Worm (Caenorhabditis elegans): Measurements from ENCODE around the gene C10A4.2.

- no peak for TF ChIP-seq him-1 (tag; optimal IDR thresholded peaks at IDR 0.05)
- no peak for TF ChIP-seq dao-5 (tag; optimal IDR thresholded peaks at IDR 0.05)
- TF ChIP-seq W03F9.2 (tag; optimal IDR thresholded peaks at IDR 0.05), result no peak
Measured at ce11 chrX:7446485-7446884, 36.5 kb downstream of the C10A4.2 start.
